Fruit fly (Drosophila melanogaster): Measurements from ENCODE around the gene CG6938.

CG6938 gene

dm6 chr3L:11984606-11985005 is at the start of gene CG6938:
Gene CG6938, plus strand, starts transcription at chr3L:11984906.
- no peak for TF ChIP-seq CTCF (optimal IDR thresholded peaks at IDR 0.05)
- no peak for TF ChIP-seq CG8478 (optimal IDR thresholded peaks at IDR 0.05)

- no peak for TF ChIP-seq CTCF (optimal IDR thresholded peaks at IDR 0.05)
- TF ChIP-seq CG8478 (optimal IDR thresholded peaks at IDR 0.05): no peak
These were observed 47.4 kb upstream of the CG6938 start for dm6 chr3L:11937270-11937669.

dm6 chr3L:11938716-11939115 is 46.0 kb upstream of the CG6938 start, which contains the start of gene CG44837:
Gene CG44837, minus strand, starts transcription at chr3L:11938872.
- TF ChIP-seq CTCF (optimal IDR thresholded peaks at IDR 0.05): no peak

dm6 chr3L:11941612-11942011 is 43.1 kb upstream of the CG6938 start, which contains the start of gene Rpt4R:
Gene Rpt4R, plus strand, starts transcription at chr3L:11941912.
- no peak for TF ChIP-seq CG8478 (optimal IDR thresholded peaks at IDR 0.05)
- TF ChIP-seq CTCF (optimal IDR thresholded peaks at IDR 0.05): no peak

dm6 chr3L:11944752-11945151 is 40.0 kb upstream of the CG6938 start, which contains the start of gene CG5883:
Gene CG5883, minus strand, starts transcription at chr3L:11944852.
- TF ChIP-seq CG8478 (optimal IDR thresholded peaks at IDR 0.05): no peak
- no peak for TF ChIP-seq CTCF (optimal IDR thresholded peaks at IDR 0.05)

- TF ChIP-seq CTCF (optimal IDR thresholded peaks at IDR 0.05) (no peak), CG8478 (optimal IDR thresholded peaks at IDR 0.05) (no peak)
These were observed 37.3 kb upstream of the CG6938 start, which contains the start of gene CG7252 for dm6 chr3L:11947357-11947756. Gene CG7252, plus strand, starts transcription at chr3L:11947675.

dm6 chr3L:11949539-11949938 is 35.2 kb upstream of the CG6938 start, which contains the start of gene CG17826:
Gene CG17826, plus strand, starts transcription at chr3L:11949839.
- TF ChIP-seq CG8478 (optimal IDR thresholded peaks at IDR 0.05) (no peak), CTCF (optimal IDR thresholded peaks at IDR 0.05) (no peak)

- TF ChIP-seq CG8478 (optimal IDR thresholded peaks at IDR 0.05) (no peak), CTCF (optimal IDR thresholded peaks at IDR 0.05) (no peak)
These were observed 31.5 kb upstream of the CG6938 start, which contains the start of gene obst-G for dm6 chr3L:11953217-11953616. Gene obst-G, minus strand, starts transcription at chr3L:11953317.

dm6 chr3L:11953783-11954182 is 30.9 kb upstream of the CG6938 start, which contains the start of gene CG7248:
Gene CG7248, plus strand, starts transcription at chr3L:11954083.
- TF ChIP-seq CG8478 (optimal IDR thresholded peaks at IDR 0.05) (no peak), CTCF (optimal IDR thresholded peaks at IDR 0.05) (no peak)

dm6 chr3L:11957669-11958333 is 26.9 kb upstream of the CG6938 start, which contains the start of the genes CG11570 and CG43294:
Gene CG11570, minus strand, starts transcription at chr3L:11957769.
Gene CG43294, plus strand, starts transcription at chr3L:11958283.
- TF ChIP-seq CTCF (optimal IDR thresholded peaks at IDR 0.05) (no peak), CG8478 (optimal IDR thresholded peaks at IDR 0.05) (no peak)

dm6 chr3L:11966104-11966503 is 18.6 kb upstream of the CG6938 start, which contains the start of gene prc:
Gene prc, minus strand, starts transcription at chr3L:11966131.
- TF ChIP-seq CG8478 (optimal IDR thresholded peaks at IDR 0.05) (no peak), CTCF (optimal IDR thresholded peaks at IDR 0.05) (no peak)

- TF ChIP-seq CTCF (optimal IDR thresholded peaks at IDR 0.05) (no peak), CG8478 (optimal IDR thresholded peaks at IDR 0.05) (no peak)
These were observed 11.8 kb upstream of the CG6938 start, which contains the start of gene Muc68E for dm6 chr3L:11972879-11973278. Gene Muc68E, minus strand, starts transcription at chr3L:11972979.

dm6 chr3L:11973690-11974089 is 11.0 kb upstream of the CG6938 start, which contains the start of gene CG42397:
Gene CG42397, minus strand, starts transcription at chr3L:11973790.
- no peak for TF ChIP-seq CG8478 (optimal IDR thresholded peaks at IDR 0.05)
- TF ChIP-seq CTCF (optimal IDR thresholded peaks at IDR 0.05): no peak

- TF ChIP-seq CTCF (optimal IDR thresholded peaks at IDR 0.05) (no peak), CG8478 (optimal IDR thresholded peaks at IDR 0.05) (no peak)
These were observed 10.1 kb upstream of the CG6938 start, which contains the start of gene CG14125 for dm6 chr3L:11974605-11975004. Gene CG14125, plus strand, starts transcription at chr3L:11974905.

dm6 chr3L:11975811-11976210 is 8.9 kb upstream of the CG6938 start, which contains the start of gene CG43896:
Gene CG43896, plus strand, starts transcription at chr3L:11976111.
- no peak for TF ChIP-seq CTCF (optimal IDR thresholded peaks at IDR 0.05)
- no peak for TF ChIP-seq CG8478 (optimal IDR thresholded peaks at IDR 0.05)

- TF ChIP-seq CTCF (optimal IDR thresholded peaks at IDR 0.05): no peak
- no peak for TF ChIP-seq CG8478 (optimal IDR thresholded peaks at IDR 0.05)
These were observed 5.7 kb downstream of the CG6938 start, which contains the start of gene CG6931 for dm6 chr3L:11990436-11990835. Gene CG6931, plus strand, starts transcription at chr3L:11990736.
